Worm (Caenorhabditis elegans): ENCODE data around the gene nhr-141.

nhr-141 gene

ce11 chrV:7437538-7437937, 6.9 kb upstream of the nhr-141 start, which contains the start of gene F25E5.9 (continued):
- TF ChIP-seq C04F5.9 (tag; optimal IDR thresholded peaks at IDR 0.05) (no peak), mab-9 (GFP tag; IDR thresholded peaks at IDR 0.05) (no peak), ztf-11 (tag; optimal IDR thresholded peaks at IDR 0.05) (no peak), ama-1 (optimal IDR thresholded peaks at IDR 0.05) (no peak), fkh-8 (tag; optimal IDR thresholded peaks at IDR 0.05) (peak; percentile 29)

- no peak for TF ChIP-seq ama-1 (optimal IDR thresholded peaks at IDR 0.05)
- TF ChIP-seq efl-1 (optimal IDR thresholded peaks at IDR 0.05) = no peak
- peak in 1 of 2 experiments; percentile 58 for TF ChIP-seq efl-1 (GFP tag; optimal IDR thresholded peaks at IDR 0.05 in 1 of 2)
Measured at ce11 chrV:7437985-7438384, 6.5 kb upstream of the nhr-141 start, which contains the start of gene F25E5.16. Gene F25E5.16, plus strand, starts transcription at chrV:7438285.

- TF ChIP-seq efl-1 (optimal IDR thresholded peaks at IDR 0.05) = no peak
- TF ChIP-seq efl-1 (GFP tag; optimal IDR thresholded peaks at IDR 0.05 in 1 of 2) = peak in 1 of 2 experiments; percentile 36
- no peak for TF ChIP-seq skn-1 (tag; optimal IDR thresholded peaks at IDR 0.05)
- no peak for TF ChIP-seq tlp-1 (tag; optimal IDR thresholded peaks at IDR 0.05)
- TF ChIP-seq unc-30 (tag; optimal IDR thresholded peaks at IDR 0.05) = no peak
- no peak for TF ChIP-seq aha-1 (tag; optimal IDR thresholded peaks at IDR 0.05)
- no peak for TF ChIP-seq unc-98 (GFP tag; IDR thresholded peaks at IDR 0.05)
Measured at ce11 chrV:7439807-7440206, 4.7 kb upstream of the nhr-141 start, which contains the start of gene try-13. Gene try-13, plus strand, starts transcription at chrV:7440107.

- TF ChIP-seq unc-98 (GFP tag; IDR thresholded peaks at IDR 0.05) (peak; percentile 53; the same call in 1 of the 2 replicates), ets-5 (GFP tag; IDR thresholded peaks at IDR 0.05) (0 out of 2 replicates have a peak, but pooled peaks have one; percentile 52), mab-9 (GFP tag; IDR thresholded peaks at IDR 0.05) (peak; percentile 75)
Measured at ce11 chrV:7443480-7443879, 981 bp upstream of the nhr-141 start.

ce11 chrV:7446965-7447364, 2.5 kb downstream of the nhr-141 start, which contains the start of gene F25E5.5:
Gene F25E5.5, plus strand, starts transcription at chrV:7447265.
- TF ChIP-seq blmp-1 (tag; optimal IDR thresholded peaks at IDR 0.05) = peak; percentile 17
- TF ChIP-seq skn-1 (tag; optimal IDR thresholded peaks at IDR 0.05) = no peak

- TF ChIP-seq ztf-4 (tag; optimal IDR thresholded peaks at IDR 0.05) (no peak), aha-1 (tag; optimal IDR thresholded peaks at IDR 0.05) (no peak), mab-9 (GFP tag; IDR thresholded peaks at IDR 0.05) (no peak), nhr-12 (tag; optimal IDR thresholded peaks at IDR 0.05) (no peak), efl-1 (optimal IDR thresholded peaks at IDR 0.05) (no peak), efl-1 (GFP tag; optimal IDR thresholded peaks at IDR 0.05 in 1 of 2) (peak in 1 of 2 experiments; percentile 58), elt-3 (tag; optimal IDR thresholded peaks at IDR 0.05) (no peak), nhr-85 (tag) (no peak), mep-1 (tag; optimal IDR thresholded peaks at IDR 0.05) (no peak), lin-39 (tag; optimal IDR thresholded peaks at IDR 0.05) (no peak)
Measured at ce11 chrV:7449303-7449827, 4.9 kb downstream of the nhr-141 start, which contains the start of gene try-12. Gene try-12, plus strand, starts transcription at chrV:7449353.

ce11 chrV:7451421-7451820, 7.0 kb downstream of the nhr-141 start, which contains the start of gene try-11:
Gene try-11, plus strand, starts transcription at chrV:7451721.
- TF ChIP-seq nhr-47 (tag; optimal IDR thresholded peaks at IDR 0.05) (no peak), efl-1 (optimal IDR thresholded peaks at IDR 0.05) (no peak), efl-1 (GFP tag; optimal IDR thresholded peaks at IDR 0.05 in 1 of 2) (peak in 1 of 2 experiments; percentile 24)

- no peak for TF ChIP-seq snpc-4 (tag; optimal IDR thresholded peaks at IDR 0.05)
- TF ChIP-seq tbx-2 (tag; optimal IDR thresholded peaks at IDR 0.05) = no peak
- no peak for TF ChIP-seq fkh-4 (tag; optimal IDR thresholded peaks at IDR 0.05; ENCODE audit: borderline replicate concordance)
- TF ChIP-seq lir-3 (tag; optimal IDR thresholded peaks at IDR 0.05; ENCODE audit: poor library complexity) = no peak
- TF ChIP-seq zip-4 (GFP tag; optimal IDR thresholded peaks at IDR 0.05) = no peak
- no peak for TF ChIP-seq elt-2 (tag; optimal IDR thresholded peaks at IDR 0.05)
- no peak for TF ChIP-seq pqm-1 (tag; optimal IDR thresholded peaks at IDR 0.05)
- TF ChIP-seq nhr-19 (GFP tag; conservative IDR thresholded peaks at IDR 0.05) = no peak
Measured at ce11 chrV:7454236-7454635, 9.8 kb downstream of the nhr-141 start, which contains the start of gene try-8. Gene try-8, minus strand, starts transcription at chrV:7454336.

Measured in whole organism, L1 larva.